Worm (Caenorhabditis elegans) whole organism, L3 larva: ENCODE results near the gene dur-1.

Source experiments
- fkh-10 ChIP-seq: sonication (generic microtip); optimal IDR thresholded peaks from 2 replicates; lab custom pipeline; 2017; ENCODE audit warnings: missing biosample characterization, missing genetic modification reagents, missing genetic modification characterization
- hmg-11 ChIP-seq: sonication (generic microtip); optimal IDR thresholded peaks from 2 replicates; lab custom pipeline; 2016; ENCODE audit warnings: missing genetic modification characterization, missing compliant biosample characterization
- jun-1 ChIP-seq: fragments of 150-350 bp; optimal IDR thresholded peaks from 2 replicates; lab custom pipeline; 2014; ENCODE audit warnings: missing biosample characterization, missing genetic modification reagents, missing genetic modification characterization
- skn-1 ChIP-seq: fragments of 150-350 bp; optimal IDR thresholded peaks from 2 replicates; lab custom pipeline; 2014; ENCODE audit warnings: missing biosample characterization, missing genetic modification characterization

ce11 chrIV:9895088-9895487 lies 32.9 kb downstream of the dur-1 start, which contains the start of gene ssp-32:
- no peak for TF ChIP-seq jun-1 (tag; lab: Kevin White, UChicago)
- TF ChIP-seq hmg-11 (tag; lab: Kevin White, UChicago): no peak
- TF ChIP-seq fkh-10: no peak
- no peak for TF ChIP-seq skn-1 (tag; lab: Kevin White, UChicago)
